Worm (Caenorhabditis elegans) whole organism, early embryonic: ENCODE data around the gene aagr-4.

Experiments
- ceh-36 ChIP-seq: sonication (generic microtip); optimal IDR thresholded peaks from 2 replicates; lab custom pipeline; 2016; ENCODE audit warnings: missing genetic modification characterization, inconsistent platforms, missing compliant biosample characterization
- flt-1 ChIP-seq: fragments of 200-800 bp; sonication (Bioruptor generic); IDR thresholded peaks from 2 replicates; pipeline ENCODE4 v1.3.6; 2022; ENCODE audit warnings: missing genetic modification characterization, missing compliant biosample characterization

DNA sequence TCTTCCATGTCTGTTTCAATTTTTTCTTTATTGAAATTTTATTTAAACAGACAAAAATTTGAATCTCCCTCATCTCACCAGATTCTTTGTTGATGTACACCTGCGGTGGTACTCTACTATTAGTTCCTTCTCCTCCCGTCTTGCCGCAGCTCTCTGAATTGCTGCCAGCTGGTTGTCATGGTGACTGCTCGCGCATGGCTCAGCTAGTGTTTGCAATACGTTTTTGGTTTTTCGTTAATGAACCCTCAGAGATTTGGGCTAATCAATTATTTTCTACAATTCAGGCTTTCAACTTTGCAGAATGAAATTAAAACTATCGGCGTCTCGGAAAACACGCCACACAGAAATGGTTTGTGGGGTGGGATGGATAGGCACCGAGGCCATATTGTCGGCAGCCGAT lies 20.7 kb downstream of the aagr-4 start, which contains the start of gene che-2:
- TF ChIP-seq flt-1 (GFP tag; lab: Robert Waterston, UW) = no peak
- TF ChIP-seq ceh-36 (tag; lab: Kevin White, UChicago) = no peak
